Worm (Caenorhabditis elegans): ENCODE data around the gene ser-1.
A peak's percentile ranks its signal among the peaks of the same experiment; 100 is the strongest.

Gene ser-1

DNA sequence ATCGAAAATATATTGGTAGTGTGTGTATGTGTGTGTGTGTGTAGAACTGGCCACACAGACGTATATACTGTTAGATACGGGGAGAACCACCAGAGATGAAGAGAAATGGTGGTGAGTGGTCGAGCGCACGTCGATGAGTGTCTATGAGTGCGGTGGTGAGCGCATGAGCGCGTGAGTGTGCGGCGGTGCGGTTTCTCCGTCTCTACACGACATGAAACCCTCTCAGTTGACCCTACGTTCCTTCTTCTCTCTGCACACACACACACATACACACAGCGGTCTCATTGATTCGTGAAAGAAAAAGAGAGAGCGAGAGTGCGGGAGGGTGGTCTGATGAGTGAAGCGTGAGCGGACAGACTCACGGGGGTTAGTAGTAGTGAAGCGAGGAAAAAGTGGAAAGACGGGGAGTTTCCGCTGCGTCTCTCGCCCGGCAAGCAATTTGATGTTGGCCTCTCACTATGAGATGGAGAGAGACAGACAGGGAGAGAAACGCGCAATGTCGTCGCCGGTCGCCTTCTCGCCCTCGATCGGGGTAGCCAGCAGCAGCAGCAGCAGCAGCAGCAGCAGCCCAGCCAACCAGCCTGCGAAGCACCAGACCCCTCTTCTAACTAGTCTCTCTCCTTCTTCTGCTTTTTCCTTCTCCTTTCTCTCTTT, 32.9 kb downstream of the ser-1 start (continued):
- peak; percentile 14 for TF ChIP-seq lin-39 (tag; optimal IDR thresholded peaks at IDR 0.05)
- TF ChIP-seq ama-1 (optimal IDR thresholded peaks at IDR 0.05) = no peak
- TF ChIP-seq Y116A8C.19 (tag; optimal IDR thresholded peaks at IDR 0.05; ENCODE audit: borderline replicate concordance) = no peak
- TF ChIP-seq ceh-88 (GFP tag; IDR thresholded peaks at IDR 0.05) = peak; percentile 81; the same call in 1 of the 2 replicates
- TF ChIP-seq nhr-237 (tag; optimal IDR thresholded peaks at IDR 0.05) = peak; percentile 93
- peak; percentile 72 to 83 for TF ChIP-seq efl-1 (optimal IDR thresholded peaks at IDR 0.05)
- TF ChIP-seq efl-1 (GFP tag; optimal IDR thresholded peaks at IDR 0.05 in 1 of 2) = peak in 1 of 2 experiments; percentile 95
- no peak for TF ChIP-seq unc-62 (GFP tag; optimal IDR thresholded peaks at IDR 0.05)
- peak; percentile 97 for TF ChIP-seq jun-1 (tag; optimal IDR thresholded peaks at IDR 0.05)
- peak; percentile 97 for TF ChIP-seq tbx-2 (tag; optimal IDR thresholded peaks at IDR 0.05)
- TF ChIP-seq nhr-19 (GFP tag; conservative IDR thresholded peaks at IDR 0.05) = peak; percentile 90
- TF ChIP-seq isw-1 (GFP tag; IDR thresholded peaks at IDR 0.05) = peak; percentile 72
- peak; percentile 92 for TF ChIP-seq xbp-1 (tag; optimal IDR thresholded peaks at IDR 0.05)
- TF ChIP-seq nhr-20 (tag; optimal IDR thresholded peaks at IDR 0.05) = peak; percentile 97
- TF ChIP-seq ceh-90 (tag; optimal IDR thresholded peaks at IDR 0.05) = no peak
- no peak for TF ChIP-seq ceh-63 (GFP tag; optimal IDR thresholded peaks at IDR 0.05)
- no peak for TF ChIP-seq hlh-17 (GFP tag; optimal IDR thresholded peaks at IDR 0.05; ENCODE audit: borderline replicate concordance)
- TF ChIP-seq sox-4 (tag; optimal IDR thresholded peaks at IDR 0.05) = peak; percentile 63
- TF ChIP-seq unc-30 (tag; optimal IDR thresholded peaks at IDR 0.05) = no peak
- TF ChIP-seq snpc-4 (tag; optimal IDR thresholded peaks at IDR 0.05) = peak; percentile 73
- peak; percentile 73 for TF ChIP-seq nhr-11 (tag; optimal IDR thresholded peaks at IDR 0.05)
- TF ChIP-seq hpl-2 (GFP tag; optimal IDR thresholded peaks at IDR 0.05) = peak; percentile 65
- peak; percentile 80 to 94 for TF ChIP-seq lsy-2 (tag; optimal IDR thresholded peaks at IDR 0.05)
- TF ChIP-seq aly-2 (tag; optimal IDR thresholded peaks at IDR 0.05) = no peak
- TF ChIP-seq fkh-4 (tag; optimal IDR thresholded peaks at IDR 0.05; ENCODE audit: borderline replicate concordance) = peak; percentile 54
- peak; percentile 48 for TF ChIP-seq zag-1 (tag; optimal IDR thresholded peaks at IDR 0.05)
- peak; percentile 82 for TF ChIP-seq nhr-76 (tag; optimal IDR thresholded peaks at IDR 0.05)
- TF ChIP-seq elt-2 (tag; optimal IDR thresholded peaks at IDR 0.05) = peak; percentile 65
- no peak for TF ChIP-seq F16B12.6 (tag; optimal IDR thresholded peaks at IDR 0.05)
- TF ChIP-seq rnt-1 (tag; optimal IDR thresholded peaks at IDR 0.05) = peak; percentile 90
- no peak for TF ChIP-seq ets-5 (GFP tag; IDR thresholded peaks at IDR 0.05)
- peak; percentile 90 for TF ChIP-seq nhr-90 (tag; optimal IDR thresholded peaks at IDR 0.05; ENCODE audit: poor library complexity)
- TF ChIP-seq mdl-1 (tag; optimal IDR thresholded peaks at IDR 0.05) = peak; percentile 86 to 95
- peak; percentile 96 for TF ChIP-seq swsn-7 (tag; optimal IDR thresholded peaks at IDR 0.05)
- TF ChIP-seq egl-27 (tag; optimal IDR thresholded peaks at IDR 0.05) = peak; percentile 63 to 75
- peak; percentile 59 for TF ChIP-seq ceh-8 (GFP tag; optimal IDR thresholded peaks at IDR 0.05)
- no peak for TF ChIP-seq sptf-1 (tag; optimal IDR thresholded peaks at IDR 0.05)
- peak; percentile 97 for TF ChIP-seq C16A3.4 (tag; optimal IDR thresholded peaks at IDR 0.05)
- peak; percentile 94 for TF ChIP-seq lin-13 (GFP tag; optimal IDR thresholded peaks at IDR 0.05)
- TF ChIP-seq unc-130 (tag; optimal IDR thresholded peaks at IDR 0.05) = peak; percentile 78
- TF ChIP-seq mef-2 (tag; optimal IDR thresholded peaks at IDR 0.05) = peak; percentile 89
- no peak for TF ChIP-seq nhr-84 (tag; optimal IDR thresholded peaks at IDR 0.05)
- no peak for TF ChIP-seq nhr-12 (tag; optimal IDR thresholded peaks at IDR 0.05)
- TF ChIP-seq lin-35 (GFP tag; optimal IDR thresholded peaks at IDR 0.05) = peak; percentile 73 to 89
- peak; percentile 67 for TF ChIP-seq zip-4 (GFP tag; optimal IDR thresholded peaks at IDR 0.05)
- peak; percentile 58 for TF ChIP-seq skn-1 (tag; optimal IDR thresholded peaks at IDR 0.05)
- TF ChIP-seq ztf-4 (tag; optimal IDR thresholded peaks at IDR 0.05) = peak; percentile 95
- no peak for TF ChIP-seq pqm-1 (tag; optimal IDR thresholded peaks at IDR 0.05)
- TF ChIP-seq pag-3 (tag; optimal IDR thresholded peaks at IDR 0.05; ENCODE audit: borderline replicate concordance, insufficient read depth) = no peak
- no peak; the same call in 1 of the 2 replicates for TF ChIP-seq unc-98 (GFP tag; IDR thresholded peaks at IDR 0.05)
- TF ChIP-seq efl-3 (GFP tag; optimal IDR thresholded peaks at IDR 0.05) = no peak
- TF ChIP-seq sup-37 (GFP tag; optimal IDR thresholded peaks at IDR 0.05) = peak; percentile 60
- TF ChIP-seq nhr-85 (tag) = peak; percentile 98
